Fruit fly (Drosophila melanogaster) whole organism, embryonic: ENCODE data around the gene Hacd1.

Experiments used
- Abd-B ChIP-seq: fragments of 200-800 bp; sonication (Bioruptor generic); optimal IDR thresholded peaks from 2 replicates; lab custom pipeline; 2018; ENCODE audit warnings: missing biosample characterization, mild to moderate bottlenecking, missing genetic modification characterization, moderate library complexity
- B-H2 ChIP-seq: fragments of 200-800 bp; sonication (Bioruptor generic); optimal IDR thresholded peaks from 2 replicates; lab custom pipeline; 2018; ENCODE audit warnings: missing biosample characterization, mild to moderate bottlenecking, missing genetic modification characterization
- Bteb2 ChIP-seq: fragments of 200-800 bp; sonication (Bioruptor generic); optimal IDR thresholded peaks from 2 replicates; lab custom pipeline; 2016; ENCODE audit warnings: missing biosample characterization, missing genetic modification characterization
- CG10209 ChIP-seq: fragments of 200-800 bp; sonication (Bioruptor generic); optimal IDR thresholded peaks from 3 replicates; lab custom pipeline; 2017; ENCODE audit warnings: missing biosample characterization, mild to moderate bottlenecking, missing genetic modification characterization, missing genetic modification reagents
- CG10565 ChIP-seq: fragments of 200-800 bp; sonication (Bioruptor generic); optimal IDR thresholded peaks from 3 replicates; lab custom pipeline; 2016; ENCODE audit warnings: missing biosample characterization, mild to moderate bottlenecking, missing genetic modification characterization
- CG11723 ChIP-seq: fragments of 200-800 bp; sonication (Bioruptor generic); optimal IDR thresholded peaks from 2 replicates; lab custom pipeline; 2017; ENCODE audit warnings: missing biosample characterization, mild to moderate bottlenecking, missing genetic modification characterization
- CG12744 ChIP-seq: fragments of 200-800 bp; sonication (Bioruptor generic); optimal IDR thresholded peaks from 2 replicates; lab custom pipeline; 2016; ENCODE audit warnings: missing biosample characterization, missing genetic modification characterization
- CG14710 ChIP-seq: fragments of 200-800 bp; sonication (Bioruptor generic); optimal IDR thresholded peaks from 3 replicates; lab custom pipeline; 2019; ENCODE audit warnings: missing biosample characterization, mild to moderate bottlenecking, missing genetic modification characterization, moderate library complexity
- CG15073 ChIP-seq: fragments of 200-800 bp; sonication (Bioruptor generic); optimal IDR thresholded peaks from 2 replicates; lab custom pipeline; 2016; ENCODE audit warnings: missing biosample characterization, missing genetic modification characterization
- CG17186 ChIP-seq: fragments of 200-800 bp; sonication (Bioruptor generic); optimal IDR thresholded peaks from 3 replicates; lab custom pipeline; 2017; ENCODE audit warnings: missing biosample characterization, missing genetic modification reagents, missing genetic modification characterization
- CG17385 ChIP-seq: fragments of 200-800 bp; sonication (Bioruptor generic); optimal IDR thresholded peaks from 3 replicates; lab custom pipeline; 2018; ENCODE audit warnings: missing biosample characterization, mild to moderate bottlenecking, missing genetic modification characterization
- CG17829 ChIP-seq: fragments of 200-800 bp; optimal IDR thresholded peaks from 2 replicates; lab custom pipeline; 2019; ENCODE audit warnings: missing biosample characterization, mild to moderate bottlenecking, missing genetic modification characterization, moderate library complexity
- CG17912 ChIP-seq: fragments of 200-800 bp; sonication (Bioruptor generic); optimal IDR thresholded peaks from 2 replicates; lab custom pipeline; 2018; ENCODE audit warnings: missing biosample characterization, mild to moderate bottlenecking, missing genetic modification characterization
- CG2712 ChIP-seq: fragments of 200-800 bp; optimal IDR thresholded peaks from 3 replicates; lab custom pipeline; 2019; ENCODE audit warnings: missing biosample characterization, mild to moderate bottlenecking, missing genetic modification characterization, moderate library complexity
- CG3995 ChIP-seq: fragments of 200-800 bp; sonication (Bioruptor generic); optimal IDR thresholded peaks from 3 replicates; lab custom pipeline; 2016; ENCODE audit warnings: missing biosample characterization, missing genetic modification characterization
- CG7271 ChIP-seq: fragments of 200-800 bp; sonication (Bioruptor generic); optimal IDR thresholded peaks from 2 replicates; lab custom pipeline; 2018; ENCODE audit warnings: missing biosample characterization, mild to moderate bottlenecking, missing genetic modification characterization, moderate library complexity
- CG7786 ChIP-seq: fragments of 200-800 bp; sonication (Bioruptor generic); optimal IDR thresholded peaks from 2 replicates; lab custom pipeline; 2016; ENCODE audit warnings: missing biosample characterization, missing genetic modification characterization
- CG8924 ChIP-seq: fragments of 200-800 bp; optimal IDR thresholded peaks from 3 replicates; lab custom pipeline; 2019; ENCODE audit warnings: missing biosample characterization, mild to moderate bottlenecking, missing genetic modification characterization, moderate library complexity
- Camta ChIP-seq: fragments of 200-800 bp; sonication (Bioruptor generic); optimal IDR thresholded peaks from 2 replicates; lab custom pipeline; 2016; ENCODE audit warnings: missing biosample characterization, missing genetic modification characterization
- CrebB ChIP-seq: fragments of 200-800 bp; sonication (Bioruptor generic); optimal IDR thresholded peaks from 3 replicates; lab custom pipeline; 2018; ENCODE audit warnings: missing biosample characterization, mild to moderate bottlenecking, missing genetic modification characterization
- D19A ChIP-seq: fragments of 200-800 bp; optimal IDR thresholded peaks from 3 replicates; lab custom pipeline; 2019; ENCODE audit warnings: missing biosample characterization, mild to moderate bottlenecking, missing genetic modification characterization, moderate library complexity
- D19B ChIP-seq: fragments of 200-800 bp; sonication (Bioruptor generic); optimal IDR thresholded peaks from 2 replicates; lab custom pipeline; 2017; ENCODE audit warnings: missing biosample characterization, mild to moderate bottlenecking, missing genetic modification characterization
- Doc2 ChIP-seq: fragments of 200-800 bp; sonication (Bioruptor generic); IDR thresholded peaks from 2 replicates; pipeline ENCODE4 v1.3.6; 2022; ENCODE audit warnings: missing biosample characterization, missing genetic modification characterization
- E2f2 ChIP-seq: fragments of 200-800 bp; sonication (Bioruptor generic); IDR thresholded peaks from 2 replicates; pipeline ENCODE4 v1.3.6; 2022; ENCODE audit warnings: missing biosample characterization, missing genetic modification characterization
- Hey ChIP-seq: fragments of 200-800 bp; sonication (Bioruptor generic); optimal IDR thresholded peaks from 3 replicates; lab custom pipeline; 2018; ENCODE audit warnings: missing biosample characterization, mild to moderate bottlenecking, missing genetic modification characterization
- HmgZ ChIP-seq: fragments of 200-800 bp; sonication (Bioruptor generic); optimal IDR thresholded peaks from 2 replicates; lab custom pipeline; 2018; ENCODE audit warnings: missing biosample characterization, mild to moderate bottlenecking, missing genetic modification characterization
- Hr3 ChIP-seq: fragments of 200-800 bp; sonication (Bioruptor generic); optimal IDR thresholded peaks from 3 replicates; lab custom pipeline; 2016; ENCODE audit warnings: missing biosample characterization, missing genetic modification characterization
- Jarid2 ChIP-seq: fragments of 200-800 bp; sonication (Bioruptor generic); optimal IDR thresholded peaks from 3 replicates; lab custom pipeline; 2017; ENCODE audit warnings: mild to moderate bottlenecking, missing biosample characterization, missing genetic modification reagents, missing genetic modification characterization
- Max ChIP-seq: fragments of 200-800 bp; sonication (Bioruptor generic); optimal IDR thresholded peaks from 2 replicates; lab custom pipeline; 2016; ENCODE audit warnings: missing biosample characterization, mild to moderate bottlenecking, missing genetic modification characterization
- Ravus ChIP-seq: fragments of 200-800 bp; sonication (Bioruptor generic); IDR thresholded peaks from 2 replicates; pipeline ENCODE4 v1.3.6; 2022; ENCODE audit warnings: missing biosample characterization, missing genetic modification characterization
- Rfx ChIP-seq: fragments of 200-800 bp; sonication (Bioruptor generic); IDR thresholded peaks from 2 replicates; pipeline ENCODE4 v1.3.6; 2022; ENCODE audit warnings: missing biosample characterization, missing genetic modification characterization
- Rx ChIP-seq: fragments of 200-800 bp; sonication (Bioruptor generic); IDR thresholded peaks from 2 replicates; pipeline ENCODE4 v1.3.6; 2022; ENCODE audit warnings: missing biosample characterization, missing genetic modification characterization
- ash1 ChIP-seq: fragments of 200-800 bp; sonication (Bioruptor generic); optimal IDR thresholded peaks from 2 replicates; lab custom pipeline; 2018; ENCODE audit warnings: missing biosample characterization, mild to moderate bottlenecking, missing genetic modification characterization
- az2 ChIP-seq: fragments of 200-800 bp; sonication (Bioruptor generic); optimal IDR thresholded peaks from 3 replicates; lab custom pipeline; 2016; ENCODE audit warnings: missing biosample characterization, missing genetic modification characterization
- bsh ChIP-seq, 2 experiments: fragments of 200-800 bp; sonication (Bioruptor generic); optimal IDR thresholded peaks; 2 replicates each; lab custom pipeline; 2017 to 2018; ENCODE audit warnings: mild to moderate bottlenecking in 2 of 2, missing biosample characterization in 2 of 2, missing genetic modification characterization in 2 of 2, moderate library complexity in 1 of 2
- caup ChIP-seq: fragments of 200-800 bp; sonication (Bioruptor generic); optimal IDR thresholded peaks from 3 replicates; lab custom pipeline; 2017; ENCODE audit warnings: missing biosample characterization, mild to moderate bottlenecking, missing genetic modification characterization, moderate library complexity; ENCODE audit not compliant: severe bottlenecking
- crp ChIP-seq, 2 experiments: fragments of 200-800 bp; sonication (Bioruptor generic); optimal IDR thresholded peaks; 2 replicates in 1 of 2; 3 replicates in 1 of 2; lab custom pipeline; 2017; ENCODE audit warnings: missing biosample characterization in 2 of 2, missing genetic modification characterization in 2 of 2, mild to moderate bottlenecking in 1 of 2, moderate library complexity in 1 of 2
- emc ChIP-seq: fragments of 200-800 bp; sonication (Bioruptor generic); optimal IDR thresholded peaks from 2 replicates; lab custom pipeline; 2016; ENCODE audit warnings: missing biosample characterization, missing genetic modification characterization
- fd96Cb ChIP-seq: fragments of 200-800 bp; sonication (Bioruptor generic); optimal IDR thresholded peaks from 2 replicates; lab custom pipeline; 2018; ENCODE audit warnings: missing biosample characterization, mild to moderate bottlenecking, missing genetic modification characterization, moderate library complexity
- hth ChIP-seq: fragments of >200 bp; optimal IDR thresholded peaks from 2 replicates; lab custom pipeline; 2017; ENCODE audit warnings: inconsistent platforms
- ind ChIP-seq: fragments of 200-800 bp; sonication (Bioruptor generic); optimal IDR thresholded peaks from 3 replicates; lab custom pipeline; 2016; ENCODE audit warnings: missing biosample characterization, missing genetic modification characterization
- maf-S ChIP-seq: fragments of 200-800 bp; sonication (Bioruptor generic); optimal IDR thresholded peaks from 2 replicates; lab custom pipeline; 2016; ENCODE audit warnings: missing biosample characterization, missing genetic modification characterization
- pfk ChIP-seq: fragments of 200-800 bp; sonication (Bioruptor generic); optimal IDR thresholded peaks from 2 replicates; lab custom pipeline; 2018; ENCODE audit warnings: missing biosample characterization, mild to moderate bottlenecking, missing genetic modification characterization, moderate library complexity
- pnt ChIP-seq: fragments of 200-800 bp; sonication (Bioruptor generic); optimal IDR thresholded peaks from 3 replicates; lab custom pipeline; 2016; ENCODE audit warnings: missing biosample characterization, missing genetic modification characterization
- pros ChIP-seq: fragments of 200-800 bp; sonication (Bioruptor generic); optimal IDR thresholded peaks from 3 replicates; lab custom pipeline; 2019; ENCODE audit warnings: missing biosample characterization, mild to moderate bottlenecking, missing genetic modification characterization, moderate library complexity
- psq ChIP-seq: fragments of 200-800 bp; sonication (Bioruptor generic); optimal IDR thresholded peaks from 2 replicates; lab custom pipeline; 2017; ENCODE audit warnings: missing biosample characterization, missing genetic modification characterization
- salm ChIP-seq: fragments of 200-800 bp; sonication (Bioruptor generic); optimal IDR thresholded peaks from 2 replicates; lab custom pipeline; 2018; ENCODE audit warnings: missing biosample characterization, mild to moderate bottlenecking, missing genetic modification characterization
- sna ChIP-seq: fragments of 200-800 bp; sonication (Bioruptor generic); IDR thresholded peaks from 2 replicates; pipeline ENCODE4 v1.3.6; 2022; ENCODE audit warnings: missing biosample characterization, missing genetic modification characterization; ENCODE audit not compliant: partially characterized antibody
- tna ChIP-seq: fragments of 200-800 bp; sonication (Bioruptor generic); IDR thresholded peaks from 2 replicates; pipeline ENCODE4 v1.3.6; 2022; ENCODE audit warnings: missing biosample characterization, missing genetic modification characterization; ENCODE audit not compliant: partially characterized antibody
- twi ChIP-seq: fragments of 200-800 bp; optimal IDR thresholded peaks from 2 replicates; lab custom pipeline; 2019; ENCODE audit warnings: missing biosample characterization, mild to moderate bottlenecking, missing genetic modification characterization, moderate library complexity
- usp ChIP-seq: fragments of >200 bp; optimal IDR thresholded peaks from 2 replicates; lab custom pipeline; 2017; ENCODE audit warnings: missing biosample characterization, missing genetic modification characterization

Gene Hacd1

DNA sequence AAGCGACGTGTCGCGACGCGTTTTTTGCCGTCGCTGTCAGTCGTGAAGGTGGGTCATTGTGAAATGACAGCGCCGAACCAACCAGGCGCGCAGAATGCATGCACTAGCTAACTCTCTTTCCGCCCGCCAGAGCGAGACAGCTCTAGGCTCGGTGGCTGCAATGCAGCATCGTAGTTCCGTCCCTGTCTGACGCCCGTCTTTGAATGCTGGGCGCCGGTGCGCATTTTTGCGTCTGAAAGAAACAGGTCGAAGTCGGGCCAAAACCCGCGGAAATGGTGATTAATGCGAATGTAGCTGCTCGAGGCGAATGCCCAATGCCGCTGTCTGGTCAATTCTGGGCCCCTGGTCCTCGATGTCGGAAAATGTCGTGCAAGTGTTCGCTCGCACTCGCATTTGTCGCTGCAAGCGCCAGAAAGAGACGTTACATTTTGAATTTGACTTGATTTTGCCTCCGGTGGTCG, 5.3 kb upstream of the Hacd1 start (continued):
- TF ChIP-seq Hr3 (GFP tag; lab: Kevin White, UChicago) (no peak), usp (no peak), pnt (GFP tag; lab: Kevin White, UChicago) (no peak), CG10565 (GFP tag; lab: Kevin White, UChicago) (no peak), CG8924 (tag; lab: Kevin White, UChicago) (peak; percentile 32), D19B (GFP tag; lab: Kevin White, UChicago) (no peak), CG7786 (GFP tag; lab: Kevin White, UChicago) (no peak), D19A (tag; lab: Kevin White, UChicago) (peak; percentile 16), az2 (GFP tag; lab: Kevin White, UChicago) (no peak), CG14710 (tag; lab: Kevin White, UChicago) (peak; percentile 46), Bteb2 (GFP tag; lab: Kevin White, UChicago) (peak; percentile 18), CG15073 (GFP tag; lab: Kevin White, UChicago) (no peak), CrebB (tag; lab: Kevin White, UChicago) (peak; percentile 74), crp (GFP tag; optimal IDR thresholded peaks at IDR 0.05; lab: Kevin White, UChicago) (no peak), ash1 (GFP tag; lab: Kevin White, UChicago) (no peak), pros (peak; percentile 99), HmgZ (peak; percentile 93), salm (tag; lab: Kevin White, UChicago) (peak; percentile 43), Camta (GFP tag; lab: Kevin White, UChicago) (peak; percentile 16), caup (peak; percentile 45), CG12744 (peak; percentile 34), CG2712 (tag; lab: Kevin White, UChicago) (peak; percentile 66), Abd-B (GFP tag; lab: Kevin White, UChicago) (no peak), CG7271 (tag; lab: Kevin White, UChicago) (no peak), CG11723 (GFP tag; lab: Kevin White, UChicago) (peak; percentile 8), Ravus (GFP tag; lab: Robert Waterston, UW) (no peak), Max (GFP tag; lab: Kevin White, UChicago) (peak; percentile 26), fd96Cb (tag; lab: Kevin White, UChicago) (no peak), psq (GFP tag; lab: Kevin White, UChicago) (peak; percentile 6), Rfx (GFP tag; lab: Robert Waterston, UW) (no peak), ind (no peak), CG3995 (GFP tag; lab: Kevin White, UChicago) (no peak), sna (GFP tag; lab: Robert Waterston, UW) (no peak), E2f2 (no peak), Jarid2 (peak; percentile 50), pfk (peak; percentile 76), bsh (GFP tag; optimal IDR thresholded peaks at IDR 0.05; lab: Kevin White, UChicago) (peak; percentile 38 to 75), tna (GFP tag; lab: Robert Waterston, UW) (no peak), emc (GFP tag; lab: Kevin White, UChicago) (no peak), Hey (tag; lab: Kevin White, UChicago) (peak; percentile 75), Doc2 (GFP tag; lab: Robert Waterston, UW) (no peak), CG17385 (GFP tag; lab: Kevin White, UChicago) (peak; percentile 76), CG17912 (GFP tag; lab: Kevin White, UChicago) (peak; percentile 98), CG17829 (tag; lab: Kevin White, UChicago) (peak; percentile 85), CG10209 (GFP tag; lab: Kevin White, UChicago) (peak; percentile 47), maf-S (no peak), twi (tag; lab: Kevin White, UChicago) (peak; percentile 60), hth (lab: Kevin White, UChicago) (no peak), Rx (no peak), CG17186 (GFP tag; lab: Kevin White, UChicago) (peak; percentile 87), B-H2 (peak; percentile 92)
